Worm (Caenorhabditis elegans) whole organism, L4/young adult: ENCODE data around the gene ZK546.2.
"Not testable (repeated sequence)": the region's sequence is repeated elsewhere in the genome, so short reads cannot be mapped to it uniquely, and the experiment has no call there.

Source experiments
- W03F9.2 ChIP-seq: fragments of 150-350 bp; optimal IDR thresholded peaks from 2 replicates; lab custom pipeline; 2014; ENCODE audit warnings: missing biosample characterization, missing genetic modification characterization
- dao-5 ChIP-seq: sonication (generic microtip); optimal IDR thresholded peaks from 2 replicates; lab custom pipeline; 2016; ENCODE audit warnings: missing genotype, missing genetic modification characterization, moderate library complexity, missing compliant biosample characterization
- him-1 ChIP-seq: sonication (generic microtip); optimal IDR thresholded peaks from 2 replicates; lab custom pipeline; 2016; ENCODE audit warnings: missing genotype, missing genetic modification reagents, missing genetic modification characterization, missing compliant biosample characterization

The ZK546.2 gene

ce11 chrII:4925198-4925764 lies 20.5 kb upstream of the ZK546.2 start, which contains the start of gene aagr-2:
Gene aagr-2, minus strand, starts transcription at chrII:4925248.
- TF ChIP-seq him-1 (tag; lab: Kevin White, UChicago) = no peak
- TF ChIP-seq dao-5 (tag; lab: Kevin White, UChicago) = no peak
- no peak for TF ChIP-seq W03F9.2 (tag; lab: Kevin White, UChicago)

DNA sequence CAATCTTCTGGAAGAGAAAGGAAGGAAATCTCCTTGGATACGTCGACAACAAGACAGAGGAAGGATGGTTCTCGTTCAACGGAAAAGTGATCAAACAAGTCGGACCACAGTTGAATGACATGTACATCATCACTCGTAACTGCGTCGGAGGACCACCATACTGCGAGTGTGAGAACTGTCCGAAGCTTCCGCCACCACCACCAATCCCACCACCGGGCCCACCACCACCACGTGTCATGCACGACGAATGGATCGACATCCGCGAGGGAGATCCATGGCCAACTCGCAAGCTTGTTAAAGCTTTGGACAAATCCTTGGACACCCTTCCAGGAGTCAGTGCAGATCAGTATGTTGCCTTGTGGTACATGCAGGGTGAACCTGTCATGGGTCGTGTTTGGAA lies 14.5 kb upstream of the ZK546.2 start:
- TF ChIP-seq W03F9.2 (tag; lab: Kevin White, UChicago) (no peak), him-1 (tag; lab: Kevin White, UChicago) (no peak), dao-5 (tag; lab: Kevin White, UChicago) (no peak)

ce11 chrII:4932727-4933126 lies 13.1 kb upstream of the ZK546.2 start, which contains the start of gene msp-152:
Gene msp-152, plus strand, starts transcription at chrII:4933027.
- TF ChIP-seq W03F9.2, dao-5, him-1 (tag; lab: Kevin White, UChicago): not testable (repeated sequence)

ce11 chrII:4934954-4935353 lies 10.9 kb upstream of the ZK546.2 start, which contains the start of gene gst-30:
Gene gst-30, minus strand, starts transcription at chrII:4935054.
- no peak for TF ChIP-seq him-1 (tag; lab: Kevin White, UChicago)
- no peak for TF ChIP-seq W03F9.2 (tag; lab: Kevin White, UChicago)
- TF ChIP-seq dao-5 (tag; lab: Kevin White, UChicago) = no peak

DNA sequence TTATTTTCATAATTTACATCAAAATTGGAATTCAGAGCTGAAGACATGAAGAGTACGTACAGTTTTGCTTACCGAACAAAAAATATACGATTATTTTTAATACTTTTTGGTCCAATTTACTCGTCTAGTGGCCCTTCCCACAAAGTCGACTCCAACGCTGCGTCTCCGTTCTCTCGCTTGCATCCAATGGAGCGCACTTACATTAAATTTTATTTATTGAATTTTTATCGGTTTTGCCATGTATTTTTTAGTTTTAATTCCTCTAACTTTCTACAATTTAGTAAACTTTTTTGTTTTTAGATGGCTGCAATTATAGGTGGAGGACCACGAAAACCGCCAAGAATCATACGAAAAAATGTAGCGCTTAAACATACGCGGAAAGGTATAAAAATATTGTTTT lies 10.3 kb upstream of the ZK546.2 start, which contains the start of gene ZK546.5:
Gene ZK546.5, plus strand, starts transcription at position 301 of the 400 bp plus-strand sequence.
- TF ChIP-seq dao-5 (tag; lab: Kevin White, UChicago) (no peak), W03F9.2 (tag; lab: Kevin White, UChicago) (no peak), him-1 (tag; lab: Kevin White, UChicago) (no peak)

DNA sequence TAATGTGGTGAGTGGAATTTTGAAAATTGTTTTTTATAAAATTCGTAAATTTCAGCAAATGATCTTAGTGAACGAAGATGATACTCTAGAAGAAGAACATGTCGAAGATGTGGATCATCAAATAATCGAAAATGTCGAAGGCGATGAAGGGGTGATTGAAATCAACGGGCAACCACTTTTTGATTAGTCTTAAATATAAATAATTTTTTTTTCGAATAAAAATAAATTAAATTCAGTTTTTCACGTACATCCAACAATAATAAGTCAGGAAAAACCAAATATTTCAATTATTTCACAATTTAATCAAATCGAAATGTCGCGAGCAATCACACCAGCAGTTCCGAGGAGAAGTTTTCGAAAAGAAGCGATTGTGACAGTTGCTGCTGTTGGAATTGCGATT lies 8.1 kb upstream of the ZK546.2 start, which contains the start of gene ZK546.4:
Gene ZK546.4, plus strand, starts transcription at position 301 of the 400 bp plus-strand sequence.
- TF ChIP-seq him-1 (tag; lab: Kevin White, UChicago) (no peak), W03F9.2 (tag; lab: Kevin White, UChicago) (no peak), dao-5 (tag; lab: Kevin White, UChicago) (no peak)

- TF ChIP-seq him-1 (tag; lab: Kevin White, UChicago) = no peak
- TF ChIP-seq dao-5 (tag; lab: Kevin White, UChicago) = no peak
- no peak for TF ChIP-seq W03F9.2 (tag; lab: Kevin White, UChicago)
Measured at ce11 chrII:4941050-4941449, 4.8 kb upstream of the ZK546.2 start, which contains the start of gene cblc-1. Gene cblc-1, minus strand, starts transcription at chrII:4941150.

DNA sequence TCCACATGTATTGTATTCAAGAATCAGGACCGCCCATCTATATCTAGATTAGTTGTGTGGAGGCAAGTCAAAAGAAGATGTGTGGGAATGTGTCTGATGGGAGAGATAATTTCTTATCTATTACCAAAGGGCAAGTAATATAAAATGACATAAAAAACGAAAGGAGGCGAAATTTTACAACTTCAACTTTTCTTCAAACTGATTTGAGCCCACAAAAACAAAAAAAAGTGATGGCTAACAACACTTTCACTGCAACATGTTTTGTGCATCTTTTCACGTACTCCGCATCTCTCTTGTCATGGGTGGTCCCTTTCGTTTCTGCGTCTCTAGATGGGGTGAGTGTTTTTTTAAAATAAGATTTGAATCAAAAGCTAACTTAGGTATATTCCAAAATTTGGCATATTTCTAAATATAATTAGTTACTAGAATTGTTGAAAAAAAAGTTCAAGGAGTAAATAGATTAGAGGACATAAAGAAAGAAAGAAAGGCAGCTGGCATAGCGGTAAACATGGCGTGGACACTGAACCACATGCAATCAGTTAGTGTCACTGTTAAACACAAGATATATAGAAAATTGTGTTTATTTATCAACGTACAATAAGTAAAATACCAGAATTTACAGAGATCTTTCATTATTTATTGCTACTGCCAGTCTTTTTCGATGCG lies 4.2 kb upstream of the ZK546.2 start, which contains the start of gene ZK546.19:
Gene ZK546.19, plus strand, starts transcription at position 186 of the 666 bp plus-strand sequence.
- TF ChIP-seq W03F9.2 (tag; lab: Kevin White, UChicago) = no peak
- TF ChIP-seq him-1 (tag; lab: Kevin White, UChicago) = no peak
- no peak for TF ChIP-seq dao-5 (tag; lab: Kevin White, UChicago)

ce11 chrII:4942397-4942796 lies 3.4 kb upstream of the ZK546.2 start:
- TF ChIP-seq dao-5 (tag; lab: Kevin White, UChicago) (peak; percentile 44), him-1 (tag; lab: Kevin White, UChicago) (no peak), W03F9.2 (tag; lab: Kevin White, UChicago) (no peak)

- TF ChIP-seq W03F9.2 (tag; lab: Kevin White, UChicago) = no peak
- TF ChIP-seq dao-5 (tag; lab: Kevin White, UChicago) = no peak
- TF ChIP-seq him-1 (tag; lab: Kevin White, UChicago) = no peak
Measured at ce11 chrII:4942829-4943228, 3.0 kb upstream of the ZK546.2 start.

- TF ChIP-seq him-1 (tag; lab: Kevin White, UChicago) = no peak
- TF ChIP-seq W03F9.2 (tag; lab: Kevin White, UChicago) = no peak
- no peak for TF ChIP-seq dao-5 (tag; lab: Kevin White, UChicago)
Measured at ce11 chrII:4943849-4944248, 2.0 kb upstream of the ZK546.2 start, which contains the start of gene mdt-4. Gene mdt-4, minus strand, starts transcription at chrII:4943949.

DNA sequence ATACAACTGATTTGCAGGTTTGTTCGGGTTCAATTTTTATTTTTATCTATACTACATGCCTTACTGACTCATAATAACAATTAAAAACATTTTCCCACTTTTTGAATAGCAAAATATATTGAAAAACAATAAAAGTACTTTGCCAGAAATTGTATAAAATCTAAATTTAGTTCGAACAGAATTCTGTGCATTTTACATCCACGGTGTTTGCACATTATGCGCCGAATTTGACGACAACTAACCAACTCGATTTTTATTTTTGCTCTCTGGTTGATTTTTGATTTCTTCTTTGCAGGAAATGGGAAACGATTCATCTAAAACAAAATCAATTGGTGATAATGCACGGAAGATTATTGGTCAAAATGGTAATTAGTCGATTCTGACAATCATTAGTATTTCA lies 948 bp downstream of the ZK546.2 start:
- no peak for TF ChIP-seq him-1 (tag; lab: Kevin White, UChicago)
- no peak for TF ChIP-seq W03F9.2 (tag; lab: Kevin White, UChicago)

DNA sequence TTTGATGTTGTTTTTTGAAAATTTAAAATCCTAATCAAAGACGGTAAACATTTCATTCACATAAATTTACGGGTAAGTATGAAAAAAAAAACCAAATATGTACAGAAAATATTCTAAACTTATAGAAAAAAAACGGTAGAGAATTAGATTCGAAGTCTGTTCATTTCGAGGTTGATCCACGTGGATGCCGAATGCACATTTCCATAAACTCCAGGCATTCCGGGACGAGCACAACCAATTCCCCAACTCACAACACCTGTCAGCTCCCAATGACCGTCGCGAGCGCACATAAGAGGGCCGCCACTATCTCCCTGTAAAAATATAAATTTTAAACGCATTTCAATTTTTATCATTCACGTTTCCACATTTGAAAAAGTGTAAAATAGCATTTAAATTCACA lies 2.3 kb downstream of the ZK546.2 start:
- no peak for TF ChIP-seq W03F9.2 (tag; lab: Kevin White, UChicago)
